Worm (Caenorhabditis elegans): ENCODE data around the gene irld-56.

The irld-56 gene

DNA sequence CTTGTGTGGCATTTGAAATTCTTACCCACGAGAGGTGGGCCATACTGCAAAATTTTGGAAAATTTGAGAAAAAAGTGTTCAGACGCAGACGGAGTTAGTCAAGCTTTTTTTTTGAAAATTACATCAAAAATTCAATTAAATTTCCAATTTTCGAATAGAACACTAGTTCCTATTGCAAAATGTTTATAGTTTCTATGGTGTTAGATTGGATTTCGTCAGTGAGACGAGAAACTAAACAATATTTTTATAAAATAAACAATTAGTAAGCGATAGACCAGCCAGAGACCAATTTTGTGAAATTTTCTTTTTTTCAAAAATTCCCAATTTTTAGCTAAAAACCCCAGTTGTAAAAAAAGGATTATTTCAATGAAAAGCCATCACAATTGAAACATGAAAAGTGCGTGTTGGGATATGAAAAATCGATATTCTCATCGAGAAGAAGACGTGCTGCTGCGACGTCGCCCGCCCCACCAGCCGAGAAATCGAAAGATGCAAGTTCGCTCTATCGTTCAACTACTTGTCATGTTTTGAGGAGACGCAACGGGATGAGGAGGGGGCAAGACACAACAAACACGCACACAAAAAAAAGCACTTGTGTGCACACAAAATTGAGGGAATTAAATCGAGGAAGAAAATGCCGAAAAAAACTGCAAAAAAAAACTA, 39.9 kb downstream of the irld-56 start, which contains the start of gene dnbp-1 (continued):
- no peak for TF ChIP-seq peb-1 (tag; optimal IDR thresholded peaks at IDR 0.05)
